Fruit fly (Drosophila melanogaster) Kc167 (cell line): ENCODE results near the gene CG43051.

Experiments
- Myc ChIP-seq: fragments of >200 bp; optimal IDR thresholded peaks from 2 replicates; lab custom pipeline; 2017; ENCODE audit warnings: missing external identifiers
- Sin3A ChIP-seq: fragments of >200 bp; optimal IDR thresholded peaks from 2 replicates; lab custom pipeline; 2018; ENCODE audit warnings: missing external identifiers
- insv ChIP-seq: fragments of >200 bp; optimal IDR thresholded peaks from 3 replicates; lab custom pipeline; 2018; ENCODE audit warnings: missing external identifiers
- ttk ChIP-seq: sonication (Bioruptor generic); optimal IDR thresholded peaks from 2 replicates; lab custom pipeline; 2017; ENCODE audit warnings: missing external identifiers

DNA sequence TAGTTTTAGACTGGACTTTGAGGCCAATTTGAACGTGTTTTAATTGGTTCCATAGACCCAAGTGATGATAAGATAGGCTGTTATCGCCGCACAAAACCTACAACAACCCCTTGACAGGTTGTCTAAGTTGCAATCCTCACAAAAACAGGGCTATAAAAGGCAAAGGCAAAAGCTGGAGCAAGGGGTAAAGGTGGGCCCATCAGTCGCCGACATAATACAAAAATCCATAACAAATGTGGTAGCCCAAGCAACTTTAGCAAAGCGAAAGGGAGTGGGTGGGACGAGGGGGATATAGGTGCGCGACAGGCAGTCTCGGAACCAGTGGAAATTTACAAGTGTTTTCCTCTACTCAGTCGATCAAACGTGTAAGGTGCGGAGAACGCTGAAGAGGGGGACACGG is 43.7 kb upstream of the CG43051 start:
- no peak for TF ChIP-seq Sin3A (lab: Kevin White, UChicago)
- no peak for TF ChIP-seq insv (lab: Kevin White, UChicago)
- no peak for TF ChIP-seq Myc
- no peak for TF ChIP-seq ttk (lab: Kevin White, UChicago)
